Worm (Caenorhabditis elegans): ENCODE results near the gene ipla-5.

The ipla-5 gene

ce11 chrIV:8728122-8728521 lies 13.1 kb downstream of the ipla-5 start, which contains the start of gene otub-3 (continued):
- TF ChIP-seq lin-54 (GFP tag; optimal IDR thresholded peaks at IDR 0.05): peak; percentile 13
- no peak for TF ChIP-seq ztf-26 (tag; optimal IDR thresholded peaks at IDR 0.05)
- TF ChIP-seq let-607 (tag; optimal IDR thresholded peaks at IDR 0.05): no peak
- no peak for TF ChIP-seq F52B5.7 (tag; optimal IDR thresholded peaks at IDR 0.05)
- TF ChIP-seq akir-1 (GFP tag; optimal IDR thresholded peaks at IDR 0.05): no peak
- no peak for TF ChIP-seq hlh-12 (tag; optimal IDR thresholded peaks at IDR 0.05)
- no peak for TF ChIP-seq nhr-90 (tag; optimal IDR thresholded peaks at IDR 0.05)
- TF ChIP-seq hrde-1 (tag; optimal IDR thresholded peaks at IDR 0.05; ENCODE audit: borderline replicate concordance): peak; percentile 24
- TF ChIP-seq hsf-1 (GFP tag; IDR thresholded peaks at IDR 0.05): no peak
- TF ChIP-seq attf-6 (GFP tag; IDR thresholded peaks at IDR 0.05): 0 out of 2 replicates have a peak, but pooled peaks have one; percentile 57
- TF ChIP-seq sdz-38 (tag; optimal IDR thresholded peaks at IDR 0.05): no peak
- no peak for TF ChIP-seq nhr-27 (tag; optimal IDR thresholded peaks at IDR 0.05)
- no peak for TF ChIP-seq somi-1 (GFP tag; optimal IDR thresholded peaks at IDR 0.05)
- no peak for TF ChIP-seq cebp-2 (GFP tag; IDR thresholded peaks at IDR 0.05)
- peak; percentile 4 for TF ChIP-seq athp-1 (tag; optimal IDR thresholded peaks at IDR 0.05)
- peak; percentile 44; the same call in 1 of the 2 replicates for TF ChIP-seq B0336.3 (GFP tag; IDR thresholded peaks at IDR 0.05)
- TF ChIP-seq efl-1 (GFP tag; optimal IDR thresholded peaks at IDR 0.05): peak; percentile 78
- TF ChIP-seq F57C9.4 (tag; optimal IDR thresholded peaks at IDR 0.05): no peak
- no peak for TF ChIP-seq ets-4 (GFP tag; optimal IDR thresholded peaks at IDR 0.05)
- TF ChIP-seq K11D2.4 (GFP tag; IDR thresholded peaks at IDR 0.05): no peak
- TF ChIP-seq hmg-1.2 (GFP tag; IDR thresholded peaks at IDR 0.05): no peak
- TF ChIP-seq mes-4 (tag; optimal IDR thresholded peaks at IDR 0.05): no peak
- TF ChIP-seq F57A8.1 (GFP tag; optimal IDR thresholded peaks at IDR 0.05): no peak
- TF ChIP-seq ztf-3 (GFP tag; optimal IDR thresholded peaks at IDR 0.05): no peak

- TF ChIP-seq nhr-80 (tag; optimal IDR thresholded peaks at IDR 0.05) (peak; percentile 77), zfh-2 (GFP tag; conservative IDR thresholded peaks at IDR 0.05) (no peak), Y53G8AR.9 (GFP tag; conservative IDR thresholded peaks at IDR 0.05) (no peak), unc-62 (GFP tag; optimal IDR thresholded peaks at IDR 0.05) (peak; percentile 4), lir-1 (GFP tag; conservative IDR thresholded peaks at IDR 0.05) (no peak), ceh-79 (tag; optimal IDR thresholded peaks at IDR 0.05) (no peak), ama-1 (optimal IDR thresholded peaks at IDR 0.05) (no peak), ama-1 (GFP tag; optimal IDR thresholded peaks at IDR 0.05) (no peak), bed-1 (GFP tag; IDR thresholded peaks at IDR 0.05) (no peak), mxl-1 (tag; optimal IDR thresholded peaks at IDR 0.05) (no peak), K11D2.4 (GFP tag; IDR thresholded peaks at IDR 0.05) (no peak), cebp-1 (GFP tag; IDR thresholded peaks at IDR 0.05) (no peak), cebp-1 (tag; optimal IDR thresholded peaks at IDR 0.05) (peak; percentile 36), ztf-3 (GFP tag; optimal IDR thresholded peaks at IDR 0.05) (no peak), Y67H2A.10 (GFP tag; conservative IDR thresholded peaks at IDR 0.05) (no peak), mcd-1 (GFP tag; IDR thresholded peaks at IDR 0.05) (no peak), ceh-40 (GFP tag; IDR thresholded peaks at IDR 0.05) (no peak), akir-1 (GFP tag; optimal IDR thresholded peaks at IDR 0.05) (no peak), madf-6 (GFP tag; IDR thresholded peaks at IDR 0.05) (no peak), F22D6.2 (tag; optimal IDR thresholded peaks at IDR 0.05) (no peak), T26A5.8 (tag; optimal IDR thresholded peaks at IDR 0.05) (no peak)
Observed at ce11 chrIV:8729636-8730035, 14.6 kb downstream of the ipla-5 start.

All from whole organism, young adult.